Worm (Caenorhabditis elegans) whole organism, L4/young adult: ENCODE measurements around the gene F47C12.8.

Source experiments
- W03F9.2 ChIP-seq: fragments of 150-350 bp; optimal IDR thresholded peaks from 2 replicates; lab custom pipeline; 2014; ENCODE audit warnings: missing biosample characterization, missing genetic modification characterization
- dao-5 ChIP-seq: sonication (generic microtip); optimal IDR thresholded peaks from 2 replicates; lab custom pipeline; 2016; ENCODE audit warnings: missing genotype, missing genetic modification characterization, moderate library complexity, missing compliant biosample characterization
- him-1 ChIP-seq: sonication (generic microtip); optimal IDR thresholded peaks from 2 replicates; lab custom pipeline; 2016; ENCODE audit warnings: missing genotype, missing genetic modification reagents, missing genetic modification characterization, missing compliant biosample characterization

Gene F47C12.8

DNA sequence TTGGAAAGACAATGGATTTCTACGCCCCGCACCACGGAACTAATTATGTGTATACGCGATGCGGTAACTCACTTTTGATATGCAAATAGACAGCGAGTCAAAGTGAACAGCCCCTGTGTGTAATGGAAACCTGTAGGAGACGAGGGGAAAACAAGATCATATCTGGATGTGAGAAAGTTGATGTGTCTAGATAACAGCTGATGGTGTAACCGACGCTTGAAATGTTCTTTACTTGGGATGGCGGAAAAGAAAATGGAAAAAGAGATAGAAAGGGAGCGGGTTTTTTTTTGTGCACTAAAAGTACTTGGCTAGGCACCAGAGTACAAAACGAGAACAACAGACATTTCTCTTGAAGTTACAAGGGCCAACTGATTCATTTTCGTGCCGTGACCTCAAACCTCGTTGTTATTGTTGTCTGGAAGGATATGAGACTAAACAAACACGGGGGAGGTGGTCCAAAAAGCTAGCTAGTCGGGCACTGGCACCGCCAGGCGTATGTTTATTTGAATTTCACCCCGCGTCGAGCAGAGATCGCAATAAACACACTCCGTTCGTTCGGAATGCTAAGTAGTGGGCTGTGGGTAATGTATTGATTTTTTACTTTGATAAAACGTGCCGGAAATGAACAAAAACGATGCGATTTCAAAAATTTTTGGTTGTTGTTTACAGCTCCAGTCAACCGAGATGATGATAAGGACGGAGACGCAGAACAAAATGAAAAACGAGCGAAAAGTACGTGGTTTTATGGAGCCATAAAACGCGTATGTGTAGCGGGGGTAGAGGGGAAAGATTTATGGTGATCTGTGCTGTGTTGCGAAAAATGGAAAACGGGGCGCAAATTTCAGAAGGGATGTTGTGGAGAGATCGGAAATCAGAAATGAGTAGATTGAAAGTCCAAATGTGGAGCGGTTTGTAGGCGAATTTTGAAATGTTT is 23.7 kb upstream of the F47C12.8 start:
- no peak for TF ChIP-seq him-1 (tag; lab: Kevin White, UChicago)
- TF ChIP-seq dao-5 (tag; lab: Kevin White, UChicago): no peak

DNA sequence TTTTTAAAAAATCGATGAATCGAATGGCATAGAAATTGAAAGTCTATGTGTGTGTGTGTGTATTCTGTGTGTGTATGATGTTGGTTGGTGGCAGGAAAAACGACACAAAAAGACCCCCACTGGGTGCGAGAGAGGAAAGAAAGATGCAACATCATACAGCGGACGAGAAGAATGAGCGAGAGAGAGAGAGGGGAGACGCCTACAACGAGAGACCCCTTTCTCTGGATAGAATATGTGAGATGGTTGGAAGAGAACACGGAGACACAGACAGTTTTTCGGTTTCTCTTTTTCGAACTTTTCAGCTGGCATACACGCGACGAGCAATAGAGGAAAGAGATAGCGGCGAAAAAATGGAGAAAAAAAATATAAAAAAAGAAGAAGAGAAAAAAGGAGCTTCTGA is 21.4 kb upstream of the F47C12.8 start:
- TF ChIP-seq W03F9.2 (tag; lab: Kevin White, UChicago) (no peak), dao-5 (tag; lab: Kevin White, UChicago) (no peak), him-1 (tag; lab: Kevin White, UChicago) (peak; percentile 81)

ce11 chrIV:4018692-4019387 is 20.4 kb upstream of the F47C12.8 start:
- TF ChIP-seq dao-5 (tag; lab: Kevin White, UChicago): no peak
- no peak for TF ChIP-seq W03F9.2 (tag; lab: Kevin White, UChicago)

DNA sequence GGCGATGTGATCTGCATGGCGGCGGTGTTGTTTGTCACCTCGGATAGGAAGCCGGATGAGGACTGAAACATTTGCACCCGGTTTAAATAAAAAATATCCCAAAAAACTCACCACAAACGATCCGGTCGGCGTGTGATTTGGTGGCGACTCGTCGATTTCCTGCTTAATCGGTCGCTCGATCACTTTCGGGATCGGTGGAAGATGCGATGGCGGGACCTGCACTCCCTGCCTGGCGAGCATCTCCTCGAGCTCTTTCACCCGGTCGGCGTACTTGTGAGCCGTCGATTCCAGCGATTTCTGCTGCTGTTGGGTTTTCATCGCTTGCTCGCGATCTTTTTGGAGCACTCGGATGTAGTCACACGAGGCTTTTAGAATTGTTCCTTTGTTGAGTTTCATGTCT is 18.3 kb upstream of the F47C12.8 start:
- TF ChIP-seq W03F9.2 (tag; lab: Kevin White, UChicago): no peak
- no peak for TF ChIP-seq dao-5 (tag; lab: Kevin White, UChicago)
- TF ChIP-seq him-1 (tag; lab: Kevin White, UChicago): no peak

ce11 chrIV:4015660-4016059 is 17.2 kb upstream of the F47C12.8 start:
- TF ChIP-seq W03F9.2 (tag; lab: Kevin White, UChicago): no peak
- no peak for TF ChIP-seq dao-5 (tag; lab: Kevin White, UChicago)
- no peak for TF ChIP-seq him-1 (tag; lab: Kevin White, UChicago)

DNA sequence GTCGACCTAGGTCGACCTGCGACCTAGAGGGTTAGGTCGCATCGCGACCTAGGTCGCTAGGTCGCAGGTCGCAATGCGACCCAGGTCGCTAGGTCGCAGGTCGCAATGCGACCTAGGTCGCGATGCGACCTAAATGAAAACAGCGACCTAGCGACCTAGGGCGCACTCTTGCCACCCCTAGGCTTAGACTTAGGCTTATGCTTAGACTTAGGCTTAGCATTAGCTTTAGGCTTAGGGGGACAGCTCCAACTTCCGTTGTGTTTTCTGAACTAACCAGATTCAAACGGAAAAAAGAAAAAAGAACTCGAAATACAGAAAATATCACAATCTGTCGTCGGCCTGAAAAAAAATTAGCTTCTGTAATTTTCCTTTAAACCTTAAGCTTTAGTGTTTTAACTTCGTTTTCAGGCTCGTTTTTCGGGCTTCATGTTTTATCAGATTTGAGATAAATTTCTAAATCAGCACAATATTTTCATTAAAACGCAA is 16.0 kb upstream of the F47C12.8 start:
- TF ChIP-seq W03F9.2 (tag; lab: Kevin White, UChicago): no peak
- TF ChIP-seq him-1 (tag; lab: Kevin White, UChicago): no peak
- no peak for TF ChIP-seq dao-5 (tag; lab: Kevin White, UChicago)

ce11 chrIV:4013621-4014020 is 15.2 kb upstream of the F47C12.8 start:
- TF ChIP-seq dao-5 (tag; lab: Kevin White, UChicago) (no peak), him-1 (tag; lab: Kevin White, UChicago) (no peak)

- TF ChIP-seq him-1 (tag; lab: Kevin White, UChicago): no peak
- TF ChIP-seq W03F9.2 (tag; lab: Kevin White, UChicago): no peak
- no peak for TF ChIP-seq dao-5 (tag; lab: Kevin White, UChicago)
Observed at ce11 chrIV:4009923-4010322, 11.5 kb upstream of the F47C12.8 start.

DNA sequence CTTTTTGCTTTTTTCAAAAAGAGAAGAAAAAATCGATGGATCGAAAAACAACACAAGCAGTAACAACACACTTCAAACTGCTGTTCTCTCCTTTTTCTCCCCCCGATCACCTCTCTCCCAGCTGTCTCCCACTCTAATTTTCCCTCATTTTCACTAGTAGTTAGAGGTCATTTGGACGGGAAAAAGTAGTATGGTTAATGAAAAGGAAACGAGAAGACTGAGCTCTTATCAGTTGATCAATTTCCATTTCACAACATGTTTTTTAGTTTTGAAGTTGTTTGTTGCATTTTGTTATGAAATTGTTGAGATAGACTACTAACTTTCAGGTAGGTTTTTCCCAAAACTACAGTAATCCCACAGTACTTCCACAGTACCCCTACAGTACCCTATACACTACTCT is 10.0 kb upstream of the F47C12.8 start:
- TF ChIP-seq W03F9.2 (tag; lab: Kevin White, UChicago) (no peak), him-1 (tag; lab: Kevin White, UChicago) (no peak), dao-5 (tag; lab: Kevin White, UChicago) (no peak)

DNA sequence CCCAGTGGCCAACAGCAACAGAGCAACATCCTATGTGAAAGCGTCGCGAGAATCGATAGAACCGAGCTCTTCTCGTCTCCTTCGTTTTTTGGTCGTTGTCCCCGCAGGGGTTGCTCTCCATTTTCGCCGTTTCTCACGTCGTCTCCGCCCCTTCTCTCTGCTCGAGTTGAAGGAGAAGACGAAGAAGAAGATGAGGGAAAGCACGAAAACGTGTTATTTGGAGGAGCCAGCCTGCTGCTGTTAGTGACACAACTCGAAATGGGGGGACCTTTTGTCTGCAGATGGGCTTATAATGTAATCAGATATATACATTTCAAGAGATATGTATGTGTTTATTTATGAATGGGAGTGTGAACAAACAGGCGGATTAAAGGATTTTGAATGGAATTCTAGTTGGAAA is 9.3 kb upstream of the F47C12.8 start, which contains the start of gene W02C12.2:
Gene W02C12.2 (minus strand): TSS at position 277 of the 400 bp plus-strand sequence.
- TF ChIP-seq dao-5 (tag; lab: Kevin White, UChicago): no peak
- TF ChIP-seq W03F9.2 (tag; lab: Kevin White, UChicago): no peak
- peak; percentile 24 for TF ChIP-seq him-1 (tag; lab: Kevin White, UChicago)

- no peak for TF ChIP-seq dao-5 (tag; lab: Kevin White, UChicago)
- TF ChIP-seq W03F9.2 (tag; lab: Kevin White, UChicago): no peak
- no peak for TF ChIP-seq him-1 (tag; lab: Kevin White, UChicago)
Observed at ce11 chrIV:4005166-4005565, 6.7 kb upstream of the F47C12.8 start.

- TF ChIP-seq him-1 (tag; lab: Kevin White, UChicago) (no peak), dao-5 (tag; lab: Kevin White, UChicago) (no peak), W03F9.2 (tag; lab: Kevin White, UChicago) (no peak)
Observed at ce11 chrIV:4004221-4004620, 5.8 kb upstream of the F47C12.8 start.

- TF ChIP-seq W03F9.2 (tag; lab: Kevin White, UChicago) (no peak), dao-5 (tag; lab: Kevin White, UChicago) (no peak), him-1 (tag; lab: Kevin White, UChicago) (no peak)
Observed at ce11 chrIV:3999662-4000061, 1.2 kb upstream of the F47C12.8 start.
